Fruit fly (Drosophila melanogaster) whole organism, embryonic: Measurements from ENCODE around the gene Hpd.

Experiments
- BtbVII ChIP-seq: fragments of 200-800 bp; sonication (Bioruptor generic); optimal IDR thresholded peaks from 3 replicates; lab custom pipeline; 2017; ENCODE audit warnings: missing biosample characterization, mild to moderate bottlenecking, missing genetic modification characterization
- CG10565 ChIP-seq: fragments of 200-800 bp; sonication (Bioruptor generic); optimal IDR thresholded peaks from 3 replicates; lab custom pipeline; 2016; ENCODE audit warnings: missing biosample characterization, mild to moderate bottlenecking, missing genetic modification characterization
- CG11723 ChIP-seq: fragments of 200-800 bp; sonication (Bioruptor generic); optimal IDR thresholded peaks from 2 replicates; lab custom pipeline; 2017; ENCODE audit warnings: missing biosample characterization, mild to moderate bottlenecking, missing genetic modification characterization
- CG12071 ChIP-seq: fragments of 200-800 bp; sonication (Bioruptor generic); optimal IDR thresholded peaks from 3 replicates; lab custom pipeline; 2018; ENCODE audit warnings: missing biosample characterization, mild to moderate bottlenecking, missing genetic modification characterization
- CG12104 ChIP-seq: fragments of 200-800 bp; sonication (Bioruptor generic); optimal IDR thresholded peaks from 3 replicates; lab custom pipeline; 2016; ENCODE audit warnings: missing biosample characterization, missing genetic modification characterization
- CG14710 ChIP-seq: fragments of 200-800 bp; sonication (Bioruptor generic); optimal IDR thresholded peaks from 3 replicates; lab custom pipeline; 2019; ENCODE audit warnings: missing biosample characterization, mild to moderate bottlenecking, missing genetic modification characterization, moderate library complexity
- CG16863 ChIP-seq: fragments of 200-800 bp; sonication (Bioruptor generic); optimal IDR thresholded peaks from 3 replicates; lab custom pipeline; 2016; ENCODE audit warnings: missing biosample characterization, missing genetic modification characterization
- CG1832 ChIP-seq: fragments of 200-800 bp; sonication (Bioruptor generic); optimal IDR thresholded peaks from 2 replicates; lab custom pipeline; 2017; ENCODE audit warnings: missing biosample characterization, mild to moderate bottlenecking, missing genetic modification characterization, inconsistent platforms
- CG18476 ChIP-seq: fragments of 200-800 bp; sonication (Bioruptor generic); optimal IDR thresholded peaks from 2 replicates; lab custom pipeline; 2016; ENCODE audit warnings: missing biosample characterization, mild to moderate bottlenecking, missing genetic modification characterization
- CG2712 ChIP-seq: fragments of 200-800 bp; optimal IDR thresholded peaks from 3 replicates; lab custom pipeline; 2019; ENCODE audit warnings: missing biosample characterization, mild to moderate bottlenecking, missing genetic modification characterization, moderate library complexity
- CG31441 ChIP-seq: fragments of 200-800 bp; sonication (Bioruptor generic); IDR thresholded peaks from 2 replicates; pipeline ENCODE4 v1.3.6; 2022; ENCODE audit warnings: missing biosample characterization, missing genetic modification characterization
- CG32772 ChIP-seq: fragments of 200-800 bp; sonication (Bioruptor generic); IDR thresholded peaks from 2 replicates; pipeline ENCODE4 v1.3.6; 2022; ENCODE audit warnings: missing biosample characterization, missing genetic modification characterization
- CG4404 ChIP-seq: fragments of 200-800 bp; sonication (Bioruptor generic); IDR thresholded peaks from 2 replicates; pipeline ENCODE4 v1.3.6; 2022; ENCODE audit warnings: missing biosample characterization, missing genetic modification characterization
- CG6254 ChIP-seq: fragments of 200-800 bp; sonication (Bioruptor generic); optimal IDR thresholded peaks from 3 replicates; lab custom pipeline; 2017; ENCODE audit warnings: mild to moderate bottlenecking, missing biosample characterization, missing genetic modification reagents, missing genetic modification characterization
- CG6813 ChIP-seq: fragments of 200-800 bp; sonication (Bioruptor generic); optimal IDR thresholded peaks from 2 replicates; lab custom pipeline; 2017; ENCODE audit warnings: missing biosample characterization, missing genetic modification characterization, mild to moderate bottlenecking, moderate library complexity, missing genetic modification reagents
- CG7928 ChIP-seq: fragments of 200-800 bp; sonication (Bioruptor generic); optimal IDR thresholded peaks from 2 replicates; lab custom pipeline; 2017; ENCODE audit warnings: missing biosample characterization, mild to moderate bottlenecking, missing genetic modification characterization
- CG8281 ChIP-seq: fragments of 200-800 bp; sonication (Bioruptor generic); optimal IDR thresholded peaks from 2 replicates; lab custom pipeline; 2018; ENCODE audit warnings: missing biosample characterization, mild to moderate bottlenecking, missing genetic modification characterization, moderate library complexity
- CG8290 ChIP-seq, 3 experiments: fragments of 200-800 bp; sonication (Bioruptor generic); optimal IDR thresholded peaks; 2 replicates each; lab custom pipeline; 2016 to 2019; ENCODE audit warnings: missing biosample characterization in 3 of 3, missing genetic modification characterization in 3 of 3, mild to moderate bottlenecking in 2 of 3, moderate library complexity in 1 of 3
- CG8944 ChIP-seq: fragments of 200-800 bp; sonication (Bioruptor generic); optimal IDR thresholded peaks from 3 replicates; lab custom pipeline; 2016; ENCODE audit warnings: missing biosample characterization, missing genetic modification characterization
- CG9609 ChIP-seq: fragments of 200-800 bp; sonication (Bioruptor generic); optimal IDR thresholded peaks from 3 replicates; lab custom pipeline; 2016; ENCODE audit warnings: missing biosample characterization, missing genetic modification characterization
- CG9797 ChIP-seq: fragments of 200-800 bp; sonication (Bioruptor generic); optimal IDR thresholded peaks from 3 replicates; lab custom pipeline; 2018; ENCODE audit warnings: missing biosample characterization, mild to moderate bottlenecking, missing genetic modification characterization
- CTCF ChIP-seq: fragments of 200-800 bp; sonication (Bioruptor generic); optimal IDR thresholded peaks from 2 replicates; lab custom pipeline; 2017; ENCODE audit warnings: missing biosample characterization, mild to moderate bottlenecking, missing genetic modification characterization, moderate library complexity
- Drgx ChIP-seq: fragments of 200-800 bp; sonication (Bioruptor generic); IDR thresholded peaks from 2 replicates; pipeline ENCODE4 v1.3.6; 2022; ENCODE audit warnings: missing biosample characterization, missing genetic modification characterization
- Fer1 ChIP-seq: fragments of 200-800 bp; sonication (Bioruptor generic); optimal IDR thresholded peaks from 2 replicates; lab custom pipeline; 2017; ENCODE audit warnings: missing biosample characterization, mild to moderate bottlenecking, missing genetic modification characterization
- Fer2 ChIP-seq: fragments of 200-800 bp; sonication (Bioruptor generic); optimal IDR thresholded peaks from 2 replicates; lab custom pipeline; 2018; ENCODE audit warnings: missing biosample characterization, mild to moderate bottlenecking, missing genetic modification characterization, moderate library complexity
- Lim3 ChIP-seq: fragments of 200-800 bp; sonication (Bioruptor generic); IDR thresholded peaks from 2 replicates; pipeline ENCODE4 v1.3.6; 2022; ENCODE audit warnings: missing biosample characterization, missing genetic modification characterization
- Med ChIP-seq: fragments of 200-800 bp; sonication (Bioruptor generic); peaks from one replicate; lab custom pipeline; 2016; ENCODE audit warnings: missing biosample characterization, missing genetic modification characterization, mild to moderate bottlenecking, inconsistent platforms, moderate library complexity
- Pdp1 ChIP-seq, 2 experiments: fragments of 200-800 bp; sonication (Bioruptor generic); optimal IDR thresholded peaks; 3 replicates each; lab custom pipeline; 2016; ENCODE audit warnings: missing biosample characterization in 2 of 2, missing genetic modification characterization in 2 of 2, mild to moderate bottlenecking in 1 of 2, moderate library complexity in 1 of 2
- Sin3A ChIP-seq: fragments of >200 bp; optimal IDR thresholded peaks from 2 replicates; lab custom pipeline; 2018
- Vsx1 ChIP-seq: fragments of 200-800 bp; sonication (Bioruptor generic); optimal IDR thresholded peaks from 2 replicates; lab custom pipeline; 2017; ENCODE audit warnings: missing biosample characterization, mild to moderate bottlenecking, missing genetic modification characterization, missing genetic modification reagents
- Xrp1 ChIP-seq: fragments of 200-800 bp; sonication (Bioruptor generic); IDR thresholded peaks from 2 replicates; pipeline ENCODE4 v1.3.6; 2022; ENCODE audit warnings: missing biosample characterization, missing genetic modification characterization
- caup ChIP-seq: fragments of 200-800 bp; sonication (Bioruptor generic); optimal IDR thresholded peaks from 3 replicates; lab custom pipeline; 2017; ENCODE audit warnings: missing biosample characterization, mild to moderate bottlenecking, missing genetic modification characterization, moderate library complexity; ENCODE audit not compliant: severe bottlenecking
- exex ChIP-seq: fragments of 200-800 bp; sonication (Bioruptor generic); optimal IDR thresholded peaks from 4 replicates; lab custom pipeline; 2018; ENCODE audit warnings: missing biosample characterization, mild to moderate bottlenecking, missing genetic modification characterization, moderate library complexity
- fd102C ChIP-seq: fragments of 200-800 bp; sonication (Bioruptor generic); optimal IDR thresholded peaks from 2 replicates; lab custom pipeline; 2018; ENCODE audit warnings: missing biosample characterization, mild to moderate bottlenecking, missing genetic modification characterization, moderate library complexity
- fru ChIP-seq: fragments of >200 bp; optimal IDR thresholded peaks from 2 replicates; lab custom pipeline; 2017
- gcm ChIP-seq: fragments of 200-800 bp; sonication (Bioruptor generic); optimal IDR thresholded peaks from 2 replicates; lab custom pipeline; 2019; ENCODE audit warnings: missing biosample characterization, mild to moderate bottlenecking, missing genetic modification characterization, moderate library complexity
- gcm2 ChIP-seq: fragments of 200-800 bp; sonication (Bioruptor generic); optimal IDR thresholded peaks from 2 replicates; lab custom pipeline; 2016; ENCODE audit warnings: missing biosample characterization, missing genetic modification characterization
- gem ChIP-seq: fragments of 200-800 bp; sonication (Bioruptor generic); optimal IDR thresholded peaks from 2 replicates; lab custom pipeline; 2019; ENCODE audit warnings: missing biosample characterization, mild to moderate bottlenecking, missing genetic modification characterization, moderate library complexity
- hkb ChIP-seq, 2 experiments: fragments of 200-800 bp in 1 of 2; fragments of >200 bp in 1 of 2; sonication (Bioruptor generic) in 1 of 2; IDR thresholded peaks in 1 of 2; optimal IDR thresholded peaks in 1 of 2; 2 replicates each; pipeline versions ENCODE4 v1.3.6 to Lab custom; 2017 to 2022; ENCODE audit warnings: missing biosample characterization in 1 of 2, missing genetic modification characterization in 1 of 2
- knrl ChIP-seq: fragments of 200-800 bp; sonication (Bioruptor generic); IDR thresholded peaks from 3 replicates; pipeline ENCODE4 v1.3.6; 2022; ENCODE audit warnings: missing biosample characterization, missing genetic modification characterization; ENCODE audit not compliant: partially characterized antibody
- p53 ChIP-seq: fragments of 200-800 bp; sonication (Bioruptor generic); optimal IDR thresholded peaks from 2 replicates; lab custom pipeline; 2016; ENCODE audit warnings: missing biosample characterization, missing genetic modification characterization
- pan ChIP-seq, 4 experiments: fragments of >200 bp in 3 of 4; fragments of 200-800 bp in 1 of 4; sonication (Bioruptor generic) in 1 of 4; optimal IDR thresholded peaks in 3 of 4; IDR thresholded peaks in 1 of 4; 2 replicates each; pipeline versions ENCODE4 v1.3.6 to Lab custom; 2017 to 2022; ENCODE audit warnings: missing biosample characterization in 2 of 4, missing genetic modification characterization in 2 of 4, mixed read lengths in 1 of 4
- row ChIP-seq: fragments of 200-800 bp; sonication (Bioruptor generic); IDR thresholded peaks from 3 replicates; pipeline ENCODE4 v1.3.6; 2022; ENCODE audit warnings: missing biosample characterization, missing genetic modification characterization
- sob ChIP-seq: fragments of 200-800 bp; sonication (Bioruptor generic); IDR thresholded peaks from 2 replicates; pipeline ENCODE4 v1.3.6; 2022; ENCODE audit warnings: missing biosample characterization, missing genetic modification characterization
- sug ChIP-seq: fragments of 200-800 bp; optimal IDR thresholded peaks from 2 replicates; lab custom pipeline; 2019; ENCODE audit warnings: missing biosample characterization, mild to moderate bottlenecking, missing genetic modification characterization, moderate library complexity
- tio ChIP-seq: fragments of 200-800 bp; sonication (Bioruptor generic); optimal IDR thresholded peaks from 2 replicates; lab custom pipeline; 2017; ENCODE audit warnings: missing biosample characterization, missing genetic modification characterization, inconsistent platforms
- usp ChIP-seq: fragments of >200 bp; optimal IDR thresholded peaks from 2 replicates; lab custom pipeline; 2017; ENCODE audit warnings: missing biosample characterization, missing genetic modification characterization
- zen ChIP-seq: fragments of 200-800 bp; sonication (Bioruptor generic); optimal IDR thresholded peaks from 3 replicates; lab custom pipeline; 2018; ENCODE audit warnings: missing biosample characterization, mild to moderate bottlenecking, missing genetic modification characterization, moderate library complexity

Gene Hpd

dm6 chr3L:20405971-20406948, 33.4 kb downstream of the Hpd start (continued):
- TF ChIP-seq CG7928 (GFP tag; lab: Kevin White, UChicago): no peak
- TF ChIP-seq gcm (GFP tag; lab: Kevin White, UChicago): peak; percentile 24
- TF ChIP-seq Fer1 (GFP tag; lab: Kevin White, UChicago): peak; percentile 71
- no peak for TF ChIP-seq CG8290 (GFP tag; optimal IDR thresholded peaks at IDR 0.05; lab: Kevin White, UChicago)
- peak in 1 of 2 experiments; percentile 34 for TF ChIP-seq CG8290 (tag; optimal IDR thresholded peaks at IDR 0.05; lab: Kevin White, UChicago)
- no peak for TF ChIP-seq hkb (optimal IDR thresholded peaks at IDR 0.05; lab: Kevin White, UChicago)
- TF ChIP-seq hkb (GFP tag; IDR thresholded peaks at IDR 0.05; lab: Robert Waterston, UW): peak; percentile 38; the same call in 1 of the 2 replicates
- no peak for TF ChIP-seq CG11723 (GFP tag; lab: Kevin White, UChicago)
- TF ChIP-seq row: no peak
- no peak for TF ChIP-seq CG32772 (GFP tag; lab: Robert Waterston, UW)
- no peak for TF ChIP-seq Drgx
- TF ChIP-seq gem (tag; lab: Kevin White, UChicago): peak; percentile 30
- TF ChIP-seq CG2712 (tag; lab: Kevin White, UChicago): peak; percentile 2
- no peak for TF ChIP-seq zen (tag; lab: Kevin White, UChicago)
- TF ChIP-seq CTCF (GFP tag; lab: Kevin White, UChicago): peak; percentile 55
- no peak for TF ChIP-seq CG9797
- no peak for TF ChIP-seq CG18476 (GFP tag; lab: Kevin White, UChicago)
- no peak for TF ChIP-seq Pdp1 (GFP tag; optimal IDR thresholded peaks at IDR 0.05; lab: Kevin White, UChicago)
- no peak for TF ChIP-seq gcm2 (GFP tag; lab: Kevin White, UChicago)
- peak; percentile 13 for TF ChIP-seq fd102C (GFP tag; lab: Kevin White, UChicago)
- no peak for TF ChIP-seq pan (optimal IDR thresholded peaks at IDR 0.05; lab: Kevin White, UChicago)
- no peak for TF ChIP-seq pan (GFP tag; optimal IDR thresholded peaks at IDR 0.05 in 1 of 2, IDR thresholded peaks at IDR 0.05 in 1 of 2)
- no peak for TF ChIP-seq CG8944 (GFP tag; lab: Kevin White, UChicago)
- peak; percentile 72 for TF ChIP-seq Vsx1 (GFP tag; lab: Kevin White, UChicago)
- TF ChIP-seq Med (GFP tag; lab: Kevin White, UChicago): peak; percentile 4
- peak; percentile 9 for TF ChIP-seq CG12104 (GFP tag; lab: Kevin White, UChicago)
- TF ChIP-seq CG31441 (GFP tag; lab: Robert Waterston, UW): no peak
- TF ChIP-seq CG14710 (tag; lab: Kevin White, UChicago): no peak
- TF ChIP-seq p53 (GFP tag; lab: Kevin White, UChicago): no peak
- peak; percentile 27 for TF ChIP-seq CG12071 (GFP tag; lab: Kevin White, UChicago)
- no peak for TF ChIP-seq CG9609 (GFP tag; lab: Kevin White, UChicago)
- peak; percentile 33 for TF ChIP-seq CG6254 (GFP tag; lab: Kevin White, UChicago)
- no peak for TF ChIP-seq Sin3A
- peak; percentile 28 for TF ChIP-seq exex
- no peak for TF ChIP-seq fru (lab: Kevin White, UChicago)
- TF ChIP-seq usp (GFP tag; lab: Kevin White, UChicago): no peak
- no peak for TF ChIP-seq Fer2
- TF ChIP-seq Xrp1 (GFP tag; lab: Robert Waterston, UW): no peak
- no peak for TF ChIP-seq CG16863 (GFP tag; lab: Kevin White, UChicago)
- no peak for TF ChIP-seq sob (GFP tag; lab: Robert Waterston, UW)
- TF ChIP-seq knrl (GFP tag; lab: Robert Waterston, UW): no peak
- no peak for TF ChIP-seq CG4404 (GFP tag; lab: Robert Waterston, UW)
- peak; percentile 68 for TF ChIP-seq CG8281 (tag; lab: Kevin White, UChicago)
- TF ChIP-seq CG10565 (GFP tag; lab: Kevin White, UChicago): no peak
- TF ChIP-seq CG1832 (GFP tag; lab: Kevin White, UChicago): no peak
- peak; percentile 18 for TF ChIP-seq sug
- no peak for TF ChIP-seq Lim3 (GFP tag; lab: Robert Waterston, UW)
- no peak for TF ChIP-seq BtbVII (GFP tag; lab: Kevin White, UChicago)
- no peak for TF ChIP-seq tio (GFP tag; lab: Kevin White, UChicago)
- TF ChIP-seq CG6813 (GFP tag; lab: Kevin White, UChicago): peak; percentile 56
- peak; percentile 27 for TF ChIP-seq caup
